Fruit fly (Drosophila melanogaster) Kc167 (cell line): ENCODE measurements around the gene EMC4.

Source experiments
- Sin3A ChIP-seq: fragments of >200 bp; optimal IDR thresholded peaks from 2 replicates; lab custom pipeline; 2018; ENCODE audit warnings: missing external identifiers
- h ChIP-seq: fragments of >200 bp; optimal IDR thresholded peaks from 3 replicates; lab custom pipeline; 2018; ENCODE audit warnings: missing external identifiers
- insv ChIP-seq: fragments of >200 bp; optimal IDR thresholded peaks from 3 replicates; lab custom pipeline; 2018; ENCODE audit warnings: missing external identifiers
- psq ChIP-seq: fragments of >200 bp; optimal IDR thresholded peaks from 2 replicates; lab custom pipeline; 2017; ENCODE audit warnings: missing external identifiers
- ttk ChIP-seq: sonication (Bioruptor generic); optimal IDR thresholded peaks from 2 replicates; lab custom pipeline; 2017; ENCODE audit warnings: missing external identifiers

DNA sequence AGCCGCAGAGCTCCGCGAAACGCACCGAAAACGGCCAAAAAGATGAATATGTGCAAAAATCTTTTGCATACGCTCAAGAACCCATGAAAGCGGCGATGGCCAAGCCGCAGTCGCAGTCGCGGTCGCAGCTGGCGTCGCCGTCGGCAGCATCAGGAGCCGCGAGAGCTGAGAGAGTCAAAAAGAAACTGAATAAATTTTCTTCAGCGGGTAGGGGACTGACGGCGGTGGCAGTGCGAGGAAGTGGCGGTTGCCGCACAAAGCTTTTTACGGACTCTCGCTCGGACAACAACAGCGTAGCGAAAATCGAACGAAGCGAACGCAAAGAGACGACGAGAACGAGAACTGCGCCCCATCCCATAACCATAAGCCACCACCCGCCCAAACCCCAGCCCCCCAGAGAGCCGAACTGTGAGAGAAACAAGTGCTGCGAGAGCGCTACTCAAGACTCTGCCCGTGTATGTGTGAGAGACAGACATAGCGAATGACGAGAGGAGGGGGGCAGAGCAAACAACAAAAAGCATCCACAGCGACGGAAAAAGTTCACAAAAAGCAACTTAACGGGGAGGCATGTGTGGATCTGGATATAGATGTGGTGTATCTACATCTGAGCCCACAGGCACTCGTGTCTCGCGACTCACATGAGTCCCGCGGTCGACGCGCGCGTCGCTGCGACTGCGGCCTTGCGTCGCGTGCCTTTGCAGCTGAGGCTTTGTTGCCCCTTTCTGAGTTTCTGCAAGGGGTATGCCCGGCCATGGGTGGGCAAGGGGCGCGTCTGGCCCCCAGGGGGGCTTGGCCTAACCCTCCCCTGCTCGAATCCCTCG is 32.7 kb downstream of the EMC4 start, which contains the start of gene jim:
- TF ChIP-seq Sin3A: no peak
- no peak for TF ChIP-seq h (lab: Kevin White, UChicago)
- no peak for TF ChIP-seq psq
- no peak for TF ChIP-seq insv
- TF ChIP-seq ttk (lab: Kevin White, UChicago): no peak
